Worm (Caenorhabditis elegans) whole organism, late embryonic: Measurements from ENCODE around the gene ZC443.4.

Experiments
- K02D7.2 ChIP-seq: sonication (generic microtip); optimal IDR thresholded peaks from 2 replicates; lab custom pipeline; 2017; ENCODE audit warnings: mild to moderate bottlenecking, missing genetic modification characterization, missing compliant biosample characterization
- ceh-22 ChIP-seq: sonication (generic microtip); optimal IDR thresholded peaks from 2 replicates; lab custom pipeline; 2017; ENCODE audit warnings: missing biosample characterization, missing genetic modification characterization
- ceh-9 ChIP-seq: sonication (generic microtip); optimal IDR thresholded peaks from 2 replicates; lab custom pipeline; 2016; ENCODE audit warnings: mild to moderate bottlenecking, missing genetic modification characterization, inconsistent platforms, missing compliant biosample characterization
- dmd-4 ChIP-seq: sonication (generic microtip); optimal IDR thresholded peaks from 2 replicates; lab custom pipeline; 2016; ENCODE audit warnings: borderline replicate concordance, missing genetic modification characterization, missing compliant biosample characterization
- hlh-13 ChIP-seq: fragments of 200-800 bp; sonication (Bioruptor generic); optimal IDR thresholded peaks from 2 replicates; lab custom pipeline; 2018; ENCODE audit warnings: mild to moderate bottlenecking, missing genetic modification characterization, missing compliant biosample characterization
- hlh-15 ChIP-seq: sonication (generic microtip); optimal IDR thresholded peaks from 2 replicates; lab custom pipeline; 2016; ENCODE audit warnings: missing genetic modification characterization, missing compliant biosample characterization
- madf-2 ChIP-seq: sonication (generic microtip); optimal IDR thresholded peaks from 2 replicates; lab custom pipeline; 2017; ENCODE audit warnings: missing genetic modification characterization, missing compliant biosample characterization
- pha-2 ChIP-seq: sonication (generic microtip); optimal IDR thresholded peaks from 2 replicates; lab custom pipeline; 2017; ENCODE audit warnings: mild to moderate bottlenecking, missing genetic modification characterization, missing compliant biosample characterization
- pha-4 ChIP-seq: fragments of 150-350 bp; optimal IDR thresholded peaks from 2 replicates; lab custom pipeline; 2018; ENCODE audit warnings: missing biosample characterization, missing genetic modification reagents, missing genetic modification characterization
- ztf-16 ChIP-seq: sonication (generic microtip); optimal IDR thresholded peaks from 2 replicates; lab custom pipeline; 2017; ENCODE audit warnings: missing genetic modification characterization, missing compliant biosample characterization

DNA sequence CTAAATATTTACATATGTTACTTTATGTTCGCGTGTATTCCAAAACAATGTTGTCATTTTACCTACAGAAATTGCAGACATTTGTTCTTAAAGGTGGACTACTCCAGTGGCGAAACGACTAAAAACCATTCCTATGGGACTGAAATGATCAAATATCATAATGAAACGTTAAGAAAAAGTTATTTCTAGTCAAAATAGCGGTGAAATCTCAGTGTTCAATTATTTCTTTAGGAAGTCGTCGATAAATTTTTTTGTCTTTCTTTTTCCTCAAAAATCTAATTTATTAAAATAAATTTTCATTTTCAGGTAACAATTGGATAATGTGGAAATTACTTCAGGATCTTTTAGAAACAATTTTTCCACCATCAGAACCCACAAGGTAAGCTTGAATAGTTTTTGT is 15.7 kb upstream of the ZC443.4 start, which contains the start of gene C44H9.4:
- TF ChIP-seq pha-2 (tag; lab: Kevin White, UChicago), result no peak
- TF ChIP-seq pha-4, result no peak
- no peak for TF ChIP-seq K02D7.2 (tag; lab: Kevin White, UChicago)
- no peak for TF ChIP-seq hlh-15 (tag; lab: Kevin White, UChicago)
- TF ChIP-seq ceh-9, result no peak
- no peak for TF ChIP-seq ztf-16 (tag; lab: Kevin White, UChicago)
- no peak for TF ChIP-seq dmd-4 (tag; lab: Kevin White, UChicago)
- no peak for TF ChIP-seq madf-2
- TF ChIP-seq ceh-22, result no peak
- TF ChIP-seq hlh-13 (GFP tag; lab: Kevin White, UChicago), result no peak
